Fruit fly (Drosophila melanogaster) whole organism, adult: ENCODE measurements around the gene CG43050.
A peak's percentile ranks its signal among the peaks of the same experiment; 100 is the strongest.

Source experiments
- CG11617 ChIP-seq: fragments of 200-800 bp; sonication (Bioruptor generic); optimal IDR thresholded peaks from 2 replicates; lab custom pipeline; 2017; ENCODE audit warnings: mild to moderate bottlenecking, missing biosample characterization, missing genetic modification reagents, missing genetic modification characterization
- CG12768 ChIP-seq: fragments of 200-800 bp; sonication (Bioruptor generic); optimal IDR thresholded peaks from 2 replicates; lab custom pipeline; 2017; ENCODE audit warnings: missing biosample characterization, missing genetic modification characterization, mild to moderate bottlenecking, moderate library complexity, missing genetic modification reagents
- CG14711 ChIP-seq: fragments of 200-800 bp; sonication (Bioruptor generic); optimal IDR thresholded peaks from 2 replicates; lab custom pipeline; 2018; ENCODE audit warnings: missing biosample characterization, mild to moderate bottlenecking, missing genetic modification characterization, moderate library complexity
- CG1620 ChIP-seq: fragments of 200-800 bp; sonication (Bioruptor generic); optimal IDR thresholded peaks from 2 replicates; lab custom pipeline; 2016; ENCODE audit warnings: missing biosample characterization, missing genetic modification characterization
- CG33017 ChIP-seq: fragments of 200-800 bp; sonication (Bioruptor generic); optimal IDR thresholded peaks from 2 replicates; lab custom pipeline; 2018; ENCODE audit warnings: missing biosample characterization, mild to moderate bottlenecking, missing genetic modification characterization, moderate library complexity
- CG5204 ChIP-seq: fragments of 200-800 bp; sonication (Bioruptor generic); optimal IDR thresholded peaks from 2 replicates; lab custom pipeline; 2016; ENCODE audit warnings: missing biosample characterization, missing genetic modification characterization
- CG7045 ChIP-seq: fragments of 200-800 bp; sonication (Bioruptor generic); optimal IDR thresholded peaks from 2 replicates; lab custom pipeline; 2017; ENCODE audit warnings: missing biosample characterization, mild to moderate bottlenecking, missing genetic modification characterization
- CG7101 ChIP-seq: fragments of 200-800 bp; sonication (Bioruptor generic); optimal IDR thresholded peaks from 2 replicates; lab custom pipeline; 2018; ENCODE audit warnings: missing biosample characterization, mild to moderate bottlenecking, missing genetic modification characterization, moderate library complexity
- Clk ChIP-seq: fragments of 200-800 bp; sonication (Bioruptor generic); optimal IDR thresholded peaks from 2 replicates; lab custom pipeline; 2017; ENCODE audit warnings: missing biosample characterization, missing genetic modification characterization
- Crg-1 ChIP-seq: fragments of 200-800 bp; sonication (Bioruptor generic); optimal IDR thresholded peaks from 2 replicates; lab custom pipeline; 2016; ENCODE audit warnings: missing biosample characterization, missing genetic modification characterization
- Hr96 ChIP-seq: fragments of 200-800 bp; sonication (Bioruptor generic); optimal IDR thresholded peaks from 2 replicates; lab custom pipeline; 2016; ENCODE audit warnings: missing biosample characterization, missing genetic modification characterization
- Mnt ChIP-seq: fragments of 200-800 bp; sonication (Bioruptor generic); optimal IDR thresholded peaks from 2 replicates; lab custom pipeline; 2016; ENCODE audit warnings: missing biosample characterization, mild to moderate bottlenecking, missing genetic modification characterization
- bab1 ChIP-seq: fragments of 200-800 bp; sonication (Bioruptor generic); optimal IDR thresholded peaks from 3 replicates; lab custom pipeline; 2019; ENCODE audit warnings: missing biosample characterization, mild to moderate bottlenecking, missing genetic modification characterization, moderate library complexity
- cic ChIP-seq: fragments of 200-800 bp; sonication (Bioruptor generic); optimal IDR thresholded peaks from 2 replicates; lab custom pipeline; 2017; ENCODE audit warnings: missing biosample characterization, mild to moderate bottlenecking, missing genetic modification characterization, moderate library complexity
- cnc ChIP-seq, 2 experiments: fragments of >200 bp; optimal IDR thresholded peaks; 2 replicates each; lab custom pipeline; 2017
- kay ChIP-seq: fragments of 200-800 bp; sonication (Bioruptor generic); peaks from one replicate; lab custom pipeline; 2016; ENCODE audit warnings: missing biosample characterization, missing genetic modification characterization, borderline replicate concordance
- ovo ChIP-seq: fragments of 200-800 bp; sonication (Bioruptor generic); optimal IDR thresholded peaks from 2 replicates; lab custom pipeline; 2016; ENCODE audit warnings: missing biosample characterization, missing genetic modification characterization
- pad ChIP-seq: fragments of 200-800 bp; sonication (Bioruptor generic); optimal IDR thresholded peaks from 3 replicates; lab custom pipeline; 2017; ENCODE audit warnings: missing biosample characterization, missing genetic modification characterization, mild to moderate bottlenecking, moderate library complexity, missing genetic modification reagents
- tj ChIP-seq: fragments of 200-800 bp; sonication (Bioruptor generic); optimal IDR thresholded peaks from 3 replicates; lab custom pipeline; 2017; ENCODE audit warnings: missing biosample characterization, mild to moderate bottlenecking, missing genetic modification characterization, moderate library complexity
- toe ChIP-seq: fragments of 200-800 bp; sonication (Bioruptor generic); optimal IDR thresholded peaks from 2 replicates; lab custom pipeline; 2016; ENCODE audit warnings: missing biosample characterization, missing genetic modification characterization

CG43050 gene

DNA sequence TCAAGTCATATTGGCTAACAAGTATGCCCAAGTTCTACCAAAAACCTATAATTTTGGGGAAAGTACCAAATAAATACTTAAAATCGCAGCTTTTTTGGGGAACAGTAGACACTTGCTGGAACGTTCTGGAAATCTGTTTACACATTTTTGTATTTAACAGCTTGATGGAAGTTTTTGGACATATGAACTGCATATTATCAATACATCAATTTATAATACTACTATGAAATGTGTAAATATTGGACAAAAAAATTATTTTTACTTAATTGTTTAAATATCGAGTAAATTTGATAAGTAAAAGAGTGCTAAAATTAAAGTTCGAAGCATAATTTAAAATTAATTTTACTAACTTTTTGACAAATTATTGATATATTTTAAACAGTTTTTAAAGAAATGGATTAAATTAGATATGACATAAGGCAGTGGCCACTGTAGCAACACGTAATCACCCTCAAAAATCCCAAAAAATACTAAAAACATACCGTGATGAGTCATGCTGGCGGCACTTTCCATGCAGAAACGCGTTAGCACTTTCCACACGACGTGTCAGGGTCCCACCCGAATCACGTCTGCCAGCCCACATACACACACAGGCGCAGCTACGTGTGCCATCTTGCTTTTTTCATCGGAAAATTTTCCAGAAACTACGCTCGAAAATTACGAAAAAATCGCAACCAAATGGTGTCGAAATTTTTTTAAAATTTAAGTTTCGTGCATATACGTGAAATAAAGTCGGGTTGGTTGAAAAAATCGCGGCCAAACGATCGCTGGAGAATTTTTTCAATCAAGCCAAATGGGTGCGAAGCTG, 46.1 kb downstream of the CG43050 start, which contains the start of gene Sirt1:
Gene Sirt1, plus strand, starts transcription at position 571 of the 808 bp plus-strand sequence.
- peak; percentile 23 for TF ChIP-seq Crg-1 (GFP tag; lab: Kevin White, UChicago)
- TF ChIP-seq CG11617 (GFP tag; lab: Kevin White, UChicago), result peak; percentile 85
- peak; percentile 46 for TF ChIP-seq CG1620 (GFP tag; lab: Kevin White, UChicago)
- TF ChIP-seq toe, result no peak
- no peak for TF ChIP-seq CG5204 (GFP tag; lab: Kevin White, UChicago)
- peak; percentile 55 for TF ChIP-seq ovo (GFP tag; lab: Kevin White, UChicago)
- TF ChIP-seq cnc (optimal IDR thresholded peaks at IDR 0.05; lab: Kevin White, UChicago), result peak in 1 of 2 experiments; percentile 12
- no peak for TF ChIP-seq Clk
- TF ChIP-seq CG33017 (tag; lab: Kevin White, UChicago), result peak; percentile 73
- peak; percentile 43 for TF ChIP-seq bab1
- peak; percentile 78 for TF ChIP-seq CG12768 (GFP tag; lab: Kevin White, UChicago)
- peak; percentile 79 for TF ChIP-seq CG14711 (tag; lab: Kevin White, UChicago)
- peak; percentile 88 for TF ChIP-seq cic (GFP tag; lab: Kevin White, UChicago)
- no peak for TF ChIP-seq tj
- TF ChIP-seq kay (GFP tag; lab: Kevin White, UChicago), result peak; percentile 99
- TF ChIP-seq CG7101, result peak; percentile 86
- TF ChIP-seq Mnt (GFP tag; lab: Kevin White, UChicago), result peak; percentile 82
- no peak for TF ChIP-seq Hr96
- TF ChIP-seq pad (GFP tag; lab: Kevin White, UChicago), result peak; percentile 76
- TF ChIP-seq CG7045 (GFP tag; lab: Kevin White, UChicago), result peak; percentile 79

DNA sequence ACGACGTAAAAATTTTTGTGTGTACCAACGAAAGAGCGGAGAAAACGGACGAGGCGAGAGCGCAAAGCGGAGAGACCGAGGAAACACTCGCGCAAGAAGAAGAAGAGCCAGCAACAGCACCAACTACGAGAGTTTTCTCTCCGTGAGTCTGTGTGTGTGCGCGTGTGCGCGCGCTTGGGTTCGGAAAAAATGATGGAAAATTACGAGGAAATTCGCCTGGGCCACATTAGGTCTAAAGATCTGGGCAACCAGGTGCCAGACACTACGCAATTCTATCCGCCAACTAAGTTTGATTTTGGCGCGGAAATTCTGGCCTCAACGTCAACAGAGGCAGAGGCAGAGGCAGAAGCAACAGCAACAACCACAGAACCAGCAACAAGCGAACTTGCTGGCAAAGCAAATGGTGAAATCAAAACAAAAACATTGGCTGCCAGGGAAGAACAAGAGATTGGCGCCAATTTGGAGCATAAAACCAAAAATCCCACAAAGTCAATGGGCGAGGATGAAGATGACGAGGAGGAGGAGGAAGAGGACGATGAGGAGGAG, 46.8 kb downstream of the CG43050 start, which contains the start of gene DnaJ-H:
Gene DnaJ-H, minus strand, starts transcription at position 271 of the 546 bp plus-strand sequence.
- TF ChIP-seq Crg-1 (GFP tag; lab: Kevin White, UChicago) (no peak), tj (peak; percentile 88), toe (no peak), Mnt (GFP tag; lab: Kevin White, UChicago) (peak; percentile 37), cic (GFP tag; lab: Kevin White, UChicago) (peak; percentile 60)
